Worm (Caenorhabditis elegans) whole organism, L1 larva: ENCODE measurements around the gene nspb-11.

Experiments
- ama-1 ChIP-seq: fragments of 150-350 bp; optimal IDR thresholded peaks from 2 replicates; lab custom pipeline; 2014
- ceh-88 ChIP-seq: fragments of 200-800 bp; sonication (Bioruptor generic); IDR thresholded peaks from 2 replicates; pipeline ENCODE4 v1.3.6; 2022; ENCODE audit warnings: missing genetic modification characterization, missing compliant biosample characterization
- mdl-1 ChIP-seq, 2 experiments: fragments of 150-350 bp; optimal IDR thresholded peaks; 2 replicates each; lab custom pipeline; 2014 to 2017; ENCODE audit warnings: missing biosample characterization in 2 of 2, missing genetic modification characterization in 2 of 2, inconsistent platforms in 1 of 2
- nhr-90 ChIP-seq: sonication (generic microtip); optimal IDR thresholded peaks from 2 replicates; lab custom pipeline; 2016; ENCODE audit warnings: mild to moderate bottlenecking, missing genetic modification characterization, missing compliant biosample characterization; ENCODE audit not compliant: poor library complexity
- pag-3 ChIP-seq: sonication (generic microtip); optimal IDR thresholded peaks from 2 replicates; lab custom pipeline; 2017; ENCODE audit warnings: missing genetic modification characterization, mild to moderate bottlenecking, missing compliant biosample characterization, antibody characterized with exemption, borderline replicate concordance; ENCODE audit not compliant: insufficient read depth
- snpc-4 ChIP-seq: fragments of 150-350 bp; optimal IDR thresholded peaks from 2 replicates; lab custom pipeline; 2014; ENCODE audit warnings: missing biosample characterization, missing genetic modification characterization
- unc-62 ChIP-seq: fragments of 150-350 bp; optimal IDR thresholded peaks from 2 replicates; lab custom pipeline; 2014; ENCODE audit warnings: missing biosample characterization, missing genetic modification reagents, missing genetic modification characterization

ce11 chrII:12918960-12919553 lies 11.9 kb downstream of the nspb-11 start, which contains the start of the genes F58G1.2 and wago-4:
- no peak for TF ChIP-seq unc-62 (GFP tag; lab: Kevin White, UChicago)
- no peak for TF ChIP-seq snpc-4 (tag; lab: Kevin White, UChicago)
- no peak for TF ChIP-seq pag-3
- no peak for TF ChIP-seq nhr-90
- no peak for TF ChIP-seq ama-1 (lab: Kevin White, UChicago)
- TF ChIP-seq mdl-1 (tag; optimal IDR thresholded peaks at IDR 0.05; lab: Kevin White, UChicago) = no peak
- no peak for TF ChIP-seq ceh-88 (GFP tag; lab: Robert Waterston, UW)
